Fruit fly (Drosophila melanogaster): Measurements from ENCODE around the gene robl37BC.

The robl37BC gene

dm6 chr2L:18966214-18966556 is 44.5 kb upstream of the robl37BC start (continued):
- TF ChIP-seq ab (GFP tag; optimal IDR thresholded peaks at IDR 0.05) (no peak), GATAe (GFP tag; conservative IDR thresholded peaks at IDR 0.05) (peak; percentile 89), fd96Cb (tag; optimal IDR thresholded peaks at IDR 0.05) (peak; percentile 59), schlank (tag; optimal IDR thresholded peaks at IDR 0.05) (peak; percentile 49), CG8388 (GFP tag; optimal IDR thresholded peaks at IDR 0.05) (peak; percentile 57), CG12299 (tag; optimal IDR thresholded peaks at IDR 0.05) (peak; percentile 68), dysf (GFP tag; IDR thresholded peaks at IDR 0.05) (peak; percentile 94), CG2889 (GFP tag; IDR thresholded peaks at IDR 0.05) (peak; percentile 92), CG16863 (GFP tag; optimal IDR thresholded peaks at IDR 0.05) (no peak), HLH54F (GFP tag; optimal IDR thresholded peaks at IDR 0.05) (peak; percentile 31), CG15073 (GFP tag; optimal IDR thresholded peaks at IDR 0.05) (no peak), fru (optimal IDR thresholded peaks at IDR 0.05) (no peak), gem (tag; optimal IDR thresholded peaks at IDR 0.05) (peak; percentile 87), pb (GFP tag; optimal IDR thresholded peaks at IDR 0.05) (no peak), hkb (optimal IDR thresholded peaks at IDR 0.05) (no peak), hkb (GFP tag; IDR thresholded peaks at IDR 0.05) (peak; percentile 90), crp (GFP tag; optimal IDR thresholded peaks at IDR 0.05) (no peak), cato (GFP tag; optimal IDR thresholded peaks at IDR 0.05; ENCODE audit: borderline replicate concordance) (no peak), CG7839 (tag; optimal IDR thresholded peaks at IDR 0.05) (peak; percentile 86), fd64A (GFP tag; optimal IDR thresholded peaks at IDR 0.05) (no peak), pita (GFP tag; optimal IDR thresholded peaks at IDR 0.05) (no peak), CG9932 (GFP tag; IDR thresholded peaks at IDR 0.05) (peak; percentile 95), dan (GFP tag; IDR thresholded peaks at IDR 0.05) (peak; percentile 49), CG12071 (GFP tag; optimal IDR thresholded peaks at IDR 0.05) (peak; percentile 60), zfh2 (GFP tag; optimal IDR thresholded peaks at IDR 0.05) (peak; percentile 55), Hmr (GFP tag; optimal IDR thresholded peaks at IDR 0.05) (peak; percentile 77), Deaf1 (tag; optimal IDR thresholded peaks at IDR 0.05) (peak; percentile 61), CG10267 (tag; optimal IDR thresholded peaks at IDR 0.05) (peak; percentile 52), pnt (GFP tag; optimal IDR thresholded peaks at IDR 0.05) (no peak), CG12659 (GFP tag; optimal IDR thresholded peaks at IDR 0.05) (peak; percentile 49), Vsx1 (GFP tag; optimal IDR thresholded peaks at IDR 0.05) (peak; percentile 37), CG17802 (tag; optimal IDR thresholded peaks at IDR 0.05) (peak; percentile 49), YL-1 (GFP tag; optimal IDR thresholded peaks at IDR 0.05) (no peak), CG1832 (GFP tag; optimal IDR thresholded peaks at IDR 0.05) (no peak), NK7.1 (GFP tag; optimal IDR thresholded peaks at IDR 0.05) (peak; percentile 10), CG12391 (tag; optimal IDR thresholded peaks at IDR 0.05) (peak; percentile 67), Scr (GFP tag; IDR thresholded peaks at IDR 0.05; ENCODE audit: partially characterized antibody) (no peak), onecut (GFP tag; IDR thresholded peaks at IDR 0.05) (peak; percentile 47; the same call in 1 of the 2 replicates), CG7786 (GFP tag; optimal IDR thresholded peaks at IDR 0.05) (peak; percentile 2), Nf-YC (tag; optimal IDR thresholded peaks at IDR 0.05) (peak; percentile 45), CG6272 (GFP tag; IDR thresholded peaks at IDR 0.05) (peak; percentile 78), CG4404 (GFP tag; IDR thresholded peaks at IDR 0.05) (peak; percentile 80), Atf-2 (GFP tag; optimal IDR thresholded peaks at IDR 0.05) (peak; percentile 16), Dad (GFP tag; optimal IDR thresholded peaks at IDR 0.05) (peak; percentile 13), CG6254 (GFP tag; optimal IDR thresholded peaks at IDR 0.05) (peak; percentile 47), CG33557 (GFP tag; optimal IDR thresholded peaks at IDR 0.05) (no peak), lilli (GFP tag; optimal IDR thresholded peaks at IDR 0.05) (peak; percentile 78), CG8290 (GFP tag; optimal IDR thresholded peaks at IDR 0.05) (peak; percentile 25), CG8290 (tag; optimal IDR thresholded peaks at IDR 0.05) (no peak), Hr51 (GFP tag; optimal IDR thresholded peaks at IDR 0.05) (peak; percentile 27 to 63), CG17361 (GFP tag; IDR thresholded peaks at IDR 0.05) (peak; percentile 43), CG8765 (GFP tag; IDR thresholded peaks at IDR 0.05) (peak; percentile 68)

Measured in whole organism, embryonic.